Fruit fly (Drosophila melanogaster): ENCODE data around the gene CG5276.

Gene CG5276

DNA sequence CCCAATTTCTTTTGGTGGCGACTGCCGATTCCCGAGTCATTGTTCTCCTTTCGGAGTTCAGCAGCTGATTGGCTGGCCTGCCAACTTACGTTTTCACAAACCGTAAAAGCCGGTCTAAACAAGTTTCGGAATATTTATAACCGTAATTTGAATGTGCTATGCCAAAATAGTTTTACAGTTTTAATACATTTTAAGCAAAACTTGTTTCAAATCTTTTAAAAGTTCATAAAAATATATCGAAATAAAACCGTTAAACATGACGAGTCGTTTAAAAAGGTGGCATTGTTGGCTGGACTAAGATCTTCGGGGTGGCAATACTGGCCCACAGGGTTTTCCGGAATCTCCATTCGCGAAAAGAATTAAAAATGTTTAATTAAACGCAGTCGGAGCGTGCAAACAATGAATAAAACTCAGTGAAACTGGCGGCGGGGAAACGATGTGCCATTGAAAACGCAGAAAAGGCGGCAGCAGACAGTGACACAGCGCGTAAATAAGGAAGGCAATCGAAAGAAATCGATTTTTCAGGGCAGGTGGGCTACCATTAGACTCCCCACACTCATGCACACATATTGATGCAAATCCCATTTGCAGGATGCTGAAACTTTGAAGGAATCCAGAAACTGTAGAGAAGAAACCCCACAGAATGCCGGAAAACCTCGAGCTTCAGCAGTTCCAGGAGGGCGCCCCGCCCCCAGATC is 4.1 kb downstream of the CG5276 start, which contains the start of the genes Exd2 and CG5281:
Gene Exd2, minus strand, starts transcription at position 167 of the 698 bp plus-strand sequence.
Gene CG5281, plus strand, starts transcription at position 314 of the 698 bp plus-strand sequence.
- TF ChIP-seq Myc (optimal IDR thresholded peaks at IDR 0.05) (no peak), psq (optimal IDR thresholded peaks at IDR 0.05) (no peak), ttk (optimal IDR thresholded peaks at IDR 0.05) (no peak), insv (optimal IDR thresholded peaks at IDR 0.05) (no peak)

DNA sequence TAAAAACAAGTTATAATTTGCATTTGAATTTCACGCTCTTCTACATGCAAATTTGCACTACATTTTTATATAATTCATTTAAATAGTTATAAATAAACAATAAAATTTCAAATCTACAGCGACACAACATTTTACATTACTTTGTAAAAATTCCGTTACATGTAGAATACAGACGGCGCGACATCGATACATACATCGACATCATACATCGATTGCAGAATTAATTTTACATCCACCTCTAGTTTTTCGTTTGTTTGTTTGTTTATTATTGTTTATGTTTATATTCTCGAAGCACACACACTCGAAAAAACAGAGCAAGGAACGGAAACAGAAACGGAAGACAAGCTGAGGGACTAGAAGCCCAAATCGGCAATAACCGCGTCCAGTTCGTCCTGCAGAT is 6.0 kb downstream of the CG5276 start, which contains the start of gene CG17230:
Gene CG17230, plus strand, starts transcription at position 258 of the 400 bp plus-strand sequence.
- TF ChIP-seq insv (optimal IDR thresholded peaks at IDR 0.05) (no peak), Sin3A (optimal IDR thresholded peaks at IDR 0.05) (no peak), Myc (optimal IDR thresholded peaks at IDR 0.05) (no peak), psq (optimal IDR thresholded peaks at IDR 0.05) (no peak), h (optimal IDR thresholded peaks at IDR 0.05) (no peak), ttk (optimal IDR thresholded peaks at IDR 0.05) (no peak)

DNA sequence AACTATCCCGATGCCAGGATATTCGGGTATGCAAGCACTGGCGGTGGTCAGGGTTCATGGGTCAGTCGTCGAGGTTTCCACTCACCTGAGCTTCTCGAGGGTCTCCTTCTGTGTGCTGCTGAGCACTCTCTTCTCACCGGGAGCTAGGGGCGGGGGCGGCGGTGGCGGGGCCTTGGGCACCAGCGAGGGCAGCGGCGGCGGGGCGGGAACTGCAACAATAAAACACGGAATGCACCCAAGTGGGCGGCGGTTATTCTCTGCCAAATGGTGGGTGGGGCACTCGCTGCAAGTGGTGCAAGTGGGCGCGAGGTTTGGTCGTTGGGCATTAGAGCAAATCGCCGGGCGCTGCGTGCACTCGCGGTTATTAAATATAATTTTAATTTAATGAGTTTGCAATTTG is 9.5 kb downstream of the CG5276 start:
- no peak for TF ChIP-seq h (optimal IDR thresholded peaks at IDR 0.05)

DNA sequence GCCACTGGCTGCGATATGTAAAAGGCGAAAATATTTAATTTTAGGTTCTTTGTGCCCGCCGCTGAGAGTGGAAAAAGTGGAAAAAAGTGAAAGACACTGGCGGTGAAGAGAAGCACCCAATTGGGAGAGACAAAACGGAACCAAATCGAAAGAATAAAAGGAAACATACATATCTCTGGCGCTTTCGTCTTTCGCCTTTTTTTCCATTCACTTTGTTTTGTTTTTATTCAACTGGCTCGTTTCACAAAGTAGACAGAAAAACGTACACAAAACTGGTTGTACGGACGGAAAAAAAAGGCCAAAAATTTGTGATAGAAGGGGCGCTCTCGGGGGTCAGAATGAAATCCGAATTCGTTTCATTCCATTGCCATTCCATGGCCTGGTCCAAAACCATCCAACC is 18.1 kb downstream of the CG5276 start:
- TF ChIP-seq h (optimal IDR thresholded peaks at IDR 0.05) (no peak), insv (optimal IDR thresholded peaks at IDR 0.05) (no peak), Sin3A (optimal IDR thresholded peaks at IDR 0.05) (no peak), psq (optimal IDR thresholded peaks at IDR 0.05) (no peak), Myc (optimal IDR thresholded peaks at IDR 0.05) (no peak), ttk (optimal IDR thresholded peaks at IDR 0.05) (no peak)

DNA sequence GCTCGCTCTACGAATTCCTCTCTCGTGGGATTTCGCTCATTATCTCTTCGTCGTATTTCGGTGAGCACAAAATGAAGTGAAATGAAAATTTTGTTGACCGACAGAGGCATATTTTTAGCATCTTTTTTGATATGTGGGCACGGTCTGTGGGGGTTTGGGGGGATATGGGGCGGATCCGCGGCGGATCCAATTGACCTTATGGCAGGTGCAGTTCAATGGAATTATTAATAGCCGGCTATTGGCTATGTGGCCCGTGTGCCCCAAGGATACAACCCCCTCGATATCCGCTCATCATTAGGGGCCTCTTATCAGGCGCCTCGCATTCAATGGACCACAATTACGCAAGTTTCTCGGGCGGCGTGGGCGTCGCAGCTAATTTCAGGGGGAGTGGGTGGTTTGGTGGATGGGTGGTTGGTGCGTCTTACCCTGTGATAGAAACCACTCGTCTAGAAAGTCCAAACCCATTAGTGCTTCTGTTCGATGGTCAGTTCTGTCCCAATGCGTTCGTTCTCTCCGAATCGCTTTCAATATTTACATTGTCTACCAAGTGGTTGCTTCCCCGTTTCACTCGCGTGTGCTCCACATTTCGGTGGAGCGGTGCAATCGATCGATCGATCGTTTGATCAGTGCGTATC is 19.8 kb downstream of the CG5276 start, which contains the start of gene sals:
Gene sals, minus strand, starts transcription at position 585 of the 635 bp plus-strand sequence.
- no peak for TF ChIP-seq Myc (optimal IDR thresholded peaks at IDR 0.05)
- no peak for TF ChIP-seq insv (optimal IDR thresholded peaks at IDR 0.05)
- no peak for TF ChIP-seq h (optimal IDR thresholded peaks at IDR 0.05)
- no peak for TF ChIP-seq psq (optimal IDR thresholded peaks at IDR 0.05)
- TF ChIP-seq ttk (optimal IDR thresholded peaks at IDR 0.05) = no peak
- no peak for TF ChIP-seq Sin3A (optimal IDR thresholded peaks at IDR 0.05)

DNA sequence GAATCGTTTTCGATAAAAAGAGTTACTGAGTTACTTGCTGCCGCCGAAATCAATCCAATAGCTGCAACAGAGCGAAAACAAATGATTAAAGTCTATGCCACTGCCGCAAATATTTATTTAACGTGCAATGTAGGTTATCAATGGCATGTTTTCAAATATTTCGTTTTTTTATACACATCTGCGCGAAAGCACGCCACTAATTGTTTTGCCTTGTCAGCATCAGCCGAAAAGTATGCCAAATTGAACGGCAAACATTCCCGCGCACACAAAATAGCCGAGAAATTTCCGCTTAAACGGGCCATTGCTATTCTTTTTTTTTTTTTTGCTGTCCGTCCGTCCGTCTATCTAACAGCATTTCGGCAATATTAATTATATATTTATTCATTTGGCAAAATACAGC is 20.5 kb downstream of the CG5276 start:
- TF ChIP-seq Myc (optimal IDR thresholded peaks at IDR 0.05) (no peak), h (optimal IDR thresholded peaks at IDR 0.05) (no peak), psq (optimal IDR thresholded peaks at IDR 0.05) (no peak), insv (optimal IDR thresholded peaks at IDR 0.05) (no peak), ttk (optimal IDR thresholded peaks at IDR 0.05) (no peak), Sin3A (optimal IDR thresholded peaks at IDR 0.05) (no peak)

DNA sequence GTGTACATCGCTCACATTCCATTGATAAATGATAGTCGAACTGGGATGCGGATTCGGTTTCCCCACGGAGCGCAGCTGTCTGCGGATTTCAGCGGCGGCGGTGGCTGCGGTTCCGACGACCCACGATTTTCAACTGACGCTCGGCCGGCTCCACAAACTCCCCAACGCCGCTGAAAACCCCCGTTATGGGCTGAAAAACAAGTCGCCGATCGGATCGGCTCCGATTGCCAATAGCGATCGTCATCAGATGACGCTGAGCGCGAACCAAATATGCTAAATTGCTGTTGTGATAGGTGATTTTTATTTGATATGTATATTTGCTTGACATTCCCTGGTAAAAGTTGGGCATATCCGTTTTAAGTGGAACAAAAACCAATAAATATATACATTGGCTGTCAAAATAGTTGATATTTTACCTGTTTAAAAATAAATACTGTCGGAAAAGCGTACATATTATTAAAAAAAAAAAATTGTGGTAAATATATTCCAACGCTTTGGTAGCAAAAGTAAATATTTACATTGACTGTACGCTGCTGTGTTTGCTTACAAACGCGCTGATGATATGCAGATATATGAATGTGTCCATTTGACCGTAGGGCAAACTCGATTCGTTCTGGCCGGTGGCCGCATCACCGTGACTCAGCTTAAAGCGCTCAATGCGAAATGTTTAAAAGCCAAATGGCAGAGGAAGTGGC is 22.8 kb downstream of the CG5276 start:
- TF ChIP-seq Sin3A (optimal IDR thresholded peaks at IDR 0.05) (no peak), Myc (optimal IDR thresholded peaks at IDR 0.05) (no peak), psq (optimal IDR thresholded peaks at IDR 0.05) (no peak), insv (optimal IDR thresholded peaks at IDR 0.05) (no peak), ttk (optimal IDR thresholded peaks at IDR 0.05) (no peak), h (optimal IDR thresholded peaks at IDR 0.05) (no peak)

DNA sequence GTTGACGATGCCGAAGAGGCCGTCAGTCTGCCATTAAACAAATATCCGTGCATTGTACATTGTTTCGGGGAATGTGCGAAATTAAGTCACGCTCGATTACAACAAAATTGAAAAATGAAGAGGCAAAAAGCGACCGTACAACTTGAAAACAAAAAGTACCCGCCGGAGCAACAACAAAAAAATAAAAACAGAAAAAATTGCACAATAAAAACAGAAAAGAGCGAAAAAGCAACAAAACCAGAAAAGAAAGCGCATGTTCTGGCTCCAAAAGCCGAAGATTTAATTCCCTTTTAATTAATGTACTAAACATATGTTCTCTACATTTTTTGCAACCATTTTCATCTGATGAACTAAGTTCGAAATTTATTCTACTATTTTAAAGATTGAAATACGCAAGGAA is 25.0 kb downstream of the CG5276 start:
- no peak for TF ChIP-seq h (optimal IDR thresholded peaks at IDR 0.05)
- no peak for TF ChIP-seq psq (optimal IDR thresholded peaks at IDR 0.05)
- TF ChIP-seq ttk (optimal IDR thresholded peaks at IDR 0.05) = no peak
- TF ChIP-seq Sin3A (optimal IDR thresholded peaks at IDR 0.05) = no peak
- no peak for TF ChIP-seq Myc (optimal IDR thresholded peaks at IDR 0.05)
- no peak for TF ChIP-seq insv (optimal IDR thresholded peaks at IDR 0.05)

DNA sequence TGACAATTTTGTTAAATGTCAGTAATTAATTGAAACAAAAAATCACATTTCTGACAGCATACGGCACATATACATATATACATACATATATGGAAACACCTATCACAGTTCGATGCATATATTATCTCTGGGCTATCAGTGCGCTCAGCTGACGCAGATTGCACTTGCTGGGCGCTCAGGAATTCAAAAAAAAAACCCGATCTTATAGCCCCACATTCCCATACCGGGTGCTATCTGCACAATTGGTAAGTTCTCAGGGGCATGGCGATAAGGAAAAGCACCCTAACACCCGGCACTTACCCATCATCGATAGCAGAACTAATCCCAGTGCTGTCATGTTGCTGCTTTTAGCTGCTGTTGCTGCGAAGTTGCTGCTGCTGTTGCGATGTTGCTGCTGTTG is 25.7 kb downstream of the CG5276 start:
- no peak for TF ChIP-seq insv (optimal IDR thresholded peaks at IDR 0.05)
- TF ChIP-seq h (optimal IDR thresholded peaks at IDR 0.05) = no peak
- no peak for TF ChIP-seq Sin3A (optimal IDR thresholded peaks at IDR 0.05)
- no peak for TF ChIP-seq psq (optimal IDR thresholded peaks at IDR 0.05)
- no peak for TF ChIP-seq Myc (optimal IDR thresholded peaks at IDR 0.05)
- TF ChIP-seq ttk (optimal IDR thresholded peaks at IDR 0.05) = no peak

DNA sequence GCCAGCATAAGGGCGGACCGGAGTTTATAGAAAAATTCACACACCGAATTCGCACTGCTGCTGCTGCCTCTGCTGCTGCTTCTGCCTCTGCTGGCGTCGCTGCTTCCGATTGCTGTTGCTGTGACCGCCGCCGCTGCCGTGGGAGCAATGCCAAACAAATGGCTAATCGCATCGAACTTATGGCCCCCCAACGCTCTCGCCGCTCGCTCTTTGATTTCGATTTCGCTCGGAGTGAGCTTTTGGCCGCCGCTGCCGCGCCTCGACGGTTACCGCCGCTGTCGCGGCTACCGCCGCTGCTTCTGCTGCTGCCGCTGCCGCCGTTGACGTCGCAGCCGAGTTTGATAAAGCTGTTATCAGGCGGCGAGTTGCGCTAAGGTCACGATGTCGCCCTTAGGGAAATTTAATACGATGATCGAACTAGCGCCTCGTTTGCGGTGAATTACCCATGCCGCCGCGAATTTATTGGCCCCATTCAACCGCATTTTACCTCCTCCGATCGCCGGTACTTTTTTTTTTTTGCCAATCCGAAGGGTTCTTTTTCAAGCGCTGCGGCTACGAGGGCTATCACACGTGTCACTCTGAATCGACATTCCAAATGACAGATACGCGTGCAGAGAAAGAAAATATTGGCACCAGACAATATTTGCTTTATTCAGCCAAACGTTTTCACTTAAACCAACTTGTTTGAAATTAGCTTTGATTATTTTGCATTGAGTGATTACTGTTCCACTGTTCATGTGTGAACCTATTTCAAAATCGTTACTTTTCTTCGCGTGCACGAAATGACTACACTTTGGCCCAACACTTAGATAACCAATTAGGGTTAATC is 26.7 kb downstream of the CG5276 start:
- TF ChIP-seq Sin3A (optimal IDR thresholded peaks at IDR 0.05) = no peak
- TF ChIP-seq ttk (optimal IDR thresholded peaks at IDR 0.05) = no peak
- no peak for TF ChIP-seq Myc (optimal IDR thresholded peaks at IDR 0.05)
- no peak for TF ChIP-seq insv (optimal IDR thresholded peaks at IDR 0.05)
- no peak for TF ChIP-seq h (optimal IDR thresholded peaks at IDR 0.05)
- TF ChIP-seq psq (optimal IDR thresholded peaks at IDR 0.05) = no peak

DNA sequence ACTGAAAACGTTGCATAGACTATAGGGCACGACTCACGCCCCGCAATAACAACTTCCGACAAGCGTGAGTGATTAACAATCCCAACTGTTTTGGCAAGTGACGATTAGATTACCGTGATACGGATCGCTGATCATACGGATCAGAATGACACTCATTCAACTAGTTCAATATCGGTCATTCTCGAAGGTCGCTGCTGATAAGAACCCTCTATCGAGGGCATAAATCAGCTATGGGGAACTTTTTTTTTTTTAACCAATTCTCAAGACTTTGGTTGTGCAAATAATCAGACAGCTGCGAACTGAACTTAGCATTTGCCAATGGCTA is 27.3 kb downstream of the CG5276 start:
- TF ChIP-seq Sin3A (optimal IDR thresholded peaks at IDR 0.05) = no peak
- no peak for TF ChIP-seq psq (optimal IDR thresholded peaks at IDR 0.05)
- no peak for TF ChIP-seq ttk (optimal IDR thresholded peaks at IDR 0.05)
- no peak for TF ChIP-seq insv (optimal IDR thresholded peaks at IDR 0.05)
- TF ChIP-seq Myc (optimal IDR thresholded peaks at IDR 0.05) = no peak
- no peak for TF ChIP-seq h (optimal IDR thresholded peaks at IDR 0.05)

Measured in Kc167 (cell line).